Worm (Caenorhabditis elegans): Measurements from ENCODE around the gene K11H12.4.

K11H12.4 gene

DNA sequence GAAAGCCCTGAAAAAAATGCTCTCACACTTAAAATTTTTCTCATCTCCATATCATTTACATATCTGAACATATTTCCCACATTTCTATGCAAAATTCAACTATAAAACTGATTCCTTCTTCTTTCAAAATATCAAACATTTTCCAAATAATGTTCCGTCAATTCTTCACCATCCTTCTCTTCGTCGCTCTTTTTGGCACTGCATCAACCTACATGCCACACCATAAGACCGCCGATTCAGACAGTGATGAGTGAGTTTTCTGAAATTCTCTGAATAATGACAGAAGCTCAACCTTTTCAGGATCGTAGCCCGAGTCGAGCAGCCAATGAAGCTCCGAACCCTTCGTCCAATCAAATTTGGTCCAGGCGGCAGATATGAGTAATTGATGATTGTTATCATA lies 597 bp upstream of the K11H12.4 start, which contains the start of gene K11H12.5:
Gene K11H12.5, plus strand, starts transcription at position 301 of the 400 bp plus-strand sequence.
- TF ChIP-seq ceh-28 (tag; optimal IDR thresholded peaks at IDR 0.05) (no peak), nhr-12 (tag; optimal IDR thresholded peaks at IDR 0.05) (no peak), nhr-43 (tag; optimal IDR thresholded peaks at IDR 0.05; ENCODE audit: poor library complexity, severe bottlenecking) (no peak), skn-1 (tag; optimal IDR thresholded peaks at IDR 0.05) (no peak), lin-15B (tag; optimal IDR thresholded peaks at IDR 0.05) (no peak), R02D3.7 (tag; optimal IDR thresholded peaks at IDR 0.05) (no peak), ceh-82 (tag; optimal IDR thresholded peaks at IDR 0.05) (no peak), ceh-16 (tag; optimal IDR thresholded peaks at IDR 0.05) (no peak), elt-3 (tag; optimal IDR thresholded peaks at IDR 0.05) (no peak), elt-2 (tag; optimal IDR thresholded peaks at IDR 0.05) (no peak), tbx-2 (tag; optimal IDR thresholded peaks at IDR 0.05) (no peak), jun-1 (tag; optimal IDR thresholded peaks at IDR 0.05) (no peak), nhr-237 (tag; optimal IDR thresholded peaks at IDR 0.05) (no peak)

DNA sequence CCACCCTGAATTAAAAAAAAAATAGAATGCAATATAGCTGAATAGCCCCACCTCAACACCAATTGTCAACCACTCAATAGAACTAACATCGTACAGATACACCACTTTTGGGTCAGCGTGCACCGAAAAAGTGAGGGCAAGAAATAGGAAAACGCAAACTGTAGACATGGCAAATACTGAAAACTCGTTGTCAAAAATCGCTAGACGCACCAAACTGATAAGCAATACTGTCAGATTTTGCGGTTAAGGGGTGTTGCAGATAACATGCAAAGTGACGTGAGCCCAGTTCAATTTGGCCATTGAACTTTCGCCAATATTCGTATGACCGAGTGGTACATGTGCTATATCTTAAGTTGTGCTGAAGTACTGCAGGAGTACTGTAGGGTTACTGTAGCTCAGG lies 2.4 kb downstream of the K11H12.4 start, which contains the start of gene K11H12.3:
Gene K11H12.3, minus strand, starts transcription at position 168 of the 400 bp plus-strand sequence.
- TF ChIP-seq mdl-1 (tag; optimal IDR thresholded peaks at IDR 0.05) (no peak), ztf-11 (tag; optimal IDR thresholded peaks at IDR 0.05) (no peak), pqm-1 (tag; optimal IDR thresholded peaks at IDR 0.05) (peak; percentile 26), elt-2 (tag; optimal IDR thresholded peaks at IDR 0.05) (peak; percentile 47)

DNA sequence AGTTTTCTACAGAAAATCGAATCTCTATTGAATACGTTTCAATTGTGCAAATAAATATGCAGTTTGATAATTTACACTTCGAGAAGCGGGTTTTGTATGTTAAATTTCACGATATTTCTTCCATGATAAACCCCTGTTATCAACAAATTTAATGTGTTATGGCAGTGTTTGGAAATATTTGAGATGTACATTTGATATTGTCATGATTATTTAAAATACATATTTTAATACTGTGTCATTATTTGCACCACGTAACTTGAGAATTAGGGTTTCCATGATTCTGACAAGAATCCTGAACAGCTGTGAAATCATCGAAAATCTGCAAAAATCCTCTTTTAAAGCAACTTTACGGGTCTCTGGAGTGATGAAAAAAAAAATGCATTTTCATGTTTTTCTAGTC lies 5.2 kb downstream of the K11H12.4 start, which contains the start of gene K11H12.11:
Gene K11H12.11, minus strand, starts transcription at position 101 of the 400 bp plus-strand sequence.
- no peak for TF ChIP-seq mml-1 (tag; optimal IDR thresholded peaks at IDR 0.05)
- no peak for TF ChIP-seq snpc-4 (tag; optimal IDR thresholded peaks at IDR 0.05)
- TF ChIP-seq daf-12 (tag; optimal IDR thresholded peaks at IDR 0.05): no peak
- TF ChIP-seq tbx-2 (tag; optimal IDR thresholded peaks at IDR 0.05): no peak
- no peak for TF ChIP-seq lsy-12 (tag; optimal IDR thresholded peaks at IDR 0.05)
- no peak for TF ChIP-seq eor-1 (tag; optimal IDR thresholded peaks at IDR 0.05)

DNA sequence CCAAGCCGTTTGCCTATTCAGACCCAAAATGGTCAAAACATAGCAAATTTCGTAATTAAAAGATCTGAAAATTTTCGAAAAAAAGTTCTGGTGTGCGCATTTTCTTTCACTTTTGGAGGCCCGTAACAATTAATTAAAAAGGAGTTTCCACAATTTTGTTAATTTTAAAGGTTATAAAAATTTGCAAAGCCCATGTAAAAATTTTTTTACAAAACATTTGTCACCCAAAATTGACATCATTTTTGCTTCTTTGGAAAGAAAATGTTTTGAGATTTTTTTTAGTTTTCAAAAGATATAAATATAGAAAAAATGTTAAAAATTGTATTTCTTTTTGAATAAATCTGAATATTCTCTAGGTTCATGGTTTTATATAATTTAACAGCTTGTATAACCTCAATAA lies 8.7 kb downstream of the K11H12.4 start, which contains the start of gene K11H12.6:
Gene K11H12.6, plus strand, starts transcription at position 301 of the 400 bp plus-strand sequence.
- TF ChIP-seq tbx-2 (tag; optimal IDR thresholded peaks at IDR 0.05) (no peak), nhr-23 (tag; optimal IDR thresholded peaks at IDR 0.05) (no peak), nhr-76 (tag; optimal IDR thresholded peaks at IDR 0.05) (no peak), nhr-43 (tag; optimal IDR thresholded peaks at IDR 0.05; ENCODE audit: poor library complexity, severe bottlenecking) (no peak), lin-15B (tag; optimal IDR thresholded peaks at IDR 0.05) (no peak), mml-1 (tag; optimal IDR thresholded peaks at IDR 0.05) (no peak), elt-2 (tag; optimal IDR thresholded peaks at IDR 0.05) (no peak), nhr-12 (tag; optimal IDR thresholded peaks at IDR 0.05) (no peak), zag-1 (tag; optimal IDR thresholded peaks at IDR 0.05) (no peak), unc-62 (GFP tag; optimal IDR thresholded peaks at IDR 0.05) (no peak), nhr-237 (tag; optimal IDR thresholded peaks at IDR 0.05) (no peak), egl-27 (tag; optimal IDR thresholded peaks at IDR 0.05) (no peak), ZK546.5 (tag; optimal IDR thresholded peaks at IDR 0.05) (no peak), nhr-28 (tag; optimal IDR thresholded peaks at IDR 0.05) (no peak)

DNA sequence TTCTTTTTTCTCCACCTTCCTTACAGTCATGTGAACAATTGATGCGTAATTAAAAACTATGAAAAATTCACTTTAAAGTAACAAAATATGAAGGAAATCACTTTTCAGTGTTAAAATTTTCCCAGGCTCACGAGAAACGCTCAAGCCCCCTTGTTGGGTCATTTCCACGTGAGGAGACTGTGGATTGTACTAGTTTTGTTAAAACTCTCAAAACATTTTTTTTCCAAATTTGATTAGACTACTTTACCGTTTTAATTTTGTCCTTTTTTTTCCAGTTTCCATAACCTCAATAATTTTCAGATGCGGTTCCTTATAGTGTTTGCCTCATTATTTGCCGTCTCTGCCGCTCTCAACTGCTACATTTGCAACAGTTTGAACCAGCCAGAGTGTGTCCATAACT lies 10.5 kb downstream of the K11H12.4 start, which contains the start of gene K11H12.7:
Gene K11H12.7, plus strand, starts transcription at position 301 of the 400 bp plus-strand sequence.
- TF ChIP-seq nhr-23 (tag; optimal IDR thresholded peaks at IDR 0.05) (no peak), daf-12 (tag; optimal IDR thresholded peaks at IDR 0.05) (no peak), ceh-9 (tag; optimal IDR thresholded peaks at IDR 0.05) (no peak), nhr-11 (tag; optimal IDR thresholded peaks at IDR 0.05) (no peak), ceh-82 (tag; optimal IDR thresholded peaks at IDR 0.05) (no peak), nhr-67 (tag; optimal IDR thresholded peaks at IDR 0.05) (no peak), egl-5 (tag; optimal IDR thresholded peaks at IDR 0.05) (no peak), skn-1 (tag; optimal IDR thresholded peaks at IDR 0.05) (no peak), sea-2 (GFP tag; optimal IDR thresholded peaks at IDR 0.05) (no peak), nhr-237 (tag; optimal IDR thresholded peaks at IDR 0.05) (no peak), ZK546.5 (tag; optimal IDR thresholded peaks at IDR 0.05) (no peak), zag-1 (tag; optimal IDR thresholded peaks at IDR 0.05) (no peak), tbx-2 (tag; optimal IDR thresholded peaks at IDR 0.05) (no peak), mml-1 (tag; optimal IDR thresholded peaks at IDR 0.05) (no peak), nhr-25 (tag; optimal IDR thresholded peaks at IDR 0.05) (no peak), unc-62 (GFP tag; optimal IDR thresholded peaks at IDR 0.05) (no peak), hmg-11 (tag; optimal IDR thresholded peaks at IDR 0.05) (no peak)
